Worm (Caenorhabditis elegans): ENCODE results near the gene Y38F1A.8.
"Not testable (repeated sequence)": the region's sequence is repeated elsewhere in the genome, so short reads cannot be mapped to it uniquely, and the experiment has no call there.

Gene Y38F1A.8

ce11 chrII:13000753-13001152 is at the start of gene Y38F1A.8:
Y38F1A.8 (minus strand) TSS chrII:13000853.
- TF ChIP-seq nhr-43 (tag; optimal IDR thresholded peaks at IDR 0.05; ENCODE audit: poor library complexity, severe bottlenecking): no peak
- no peak for TF ChIP-seq mml-1 (tag; optimal IDR thresholded peaks at IDR 0.05)

ce11 chrII:13050050-13050449 is 49.4 kb upstream of the Y38F1A.8 start:
- TF ChIP-seq ama-1 (optimal IDR thresholded peaks at IDR 0.05) (no peak), ZK546.5 (tag; optimal IDR thresholded peaks at IDR 0.05) (no peak), hmg-11 (tag; optimal IDR thresholded peaks at IDR 0.05) (no peak), ceh-9 (tag; optimal IDR thresholded peaks at IDR 0.05) (no peak), lsy-12 (tag; optimal IDR thresholded peaks at IDR 0.05) (no peak), nhr-25 (tag; optimal IDR thresholded peaks at IDR 0.05) (no peak), egl-5 (tag; optimal IDR thresholded peaks at IDR 0.05) (no peak), ceh-28 (tag; optimal IDR thresholded peaks at IDR 0.05) (no peak), mml-1 (tag; optimal IDR thresholded peaks at IDR 0.05) (no peak), fkh-10 (GFP tag; optimal IDR thresholded peaks at IDR 0.05) (no peak), unc-39 (tag; optimal IDR thresholded peaks at IDR 0.05) (no peak), lin-15B (tag; optimal IDR thresholded peaks at IDR 0.05) (no peak), ceh-16 (tag; optimal IDR thresholded peaks at IDR 0.05) (no peak), nhr-23 (tag; optimal IDR thresholded peaks at IDR 0.05) (no peak), pqm-1 (tag; optimal IDR thresholded peaks at IDR 0.05) (no peak), nhr-77 (tag; optimal IDR thresholded peaks at IDR 0.05) (no peak), egl-27 (tag; optimal IDR thresholded peaks at IDR 0.05) (no peak), jun-1 (tag; optimal IDR thresholded peaks at IDR 0.05) (no peak)

- TF ChIP-seq elt-3, nhr-25, nhr-12 (tag; optimal IDR thresholded peaks at IDR 0.05): not testable (repeated sequence)
Measured at ce11 chrII:13047609-13048008, 47.0 kb upstream of the Y38F1A.8 start, which contains the start of gene F42G4.2. F42G4.2 (plus strand) TSS chrII:13047909.

- TF ChIP-seq ceh-28 (tag; optimal IDR thresholded peaks at IDR 0.05): peak; percentile 67
Measured at ce11 chrII:13047106-13047505, 46.5 kb upstream of the Y38F1A.8 start, which contains the start of gene F42G4.7. F42G4.7 (minus strand) TSS chrII:13047290.

ce11 chrII:13043433-13044054 is 42.9 kb upstream of the Y38F1A.8 start, which contains the start of gene puf-6:
puf-6 (minus strand) TSS chrII:13043445.
- TF ChIP-seq nhr-43 (tag; optimal IDR thresholded peaks at IDR 0.05; ENCODE audit: poor library complexity, severe bottlenecking); fkh-10 (GFP tag; optimal IDR thresholded peaks at IDR 0.05); R02D3.7 (tag; optimal IDR thresholded peaks at IDR 0.05): not testable (repeated sequence)

- peak; percentile 51 for TF ChIP-seq lin-15B (tag; optimal IDR thresholded peaks at IDR 0.05)
- TF ChIP-seq nhr-12 (tag; optimal IDR thresholded peaks at IDR 0.05): no peak
- TF ChIP-seq egl-5 (tag; optimal IDR thresholded peaks at IDR 0.05): no peak
- TF ChIP-seq ztf-11 (tag; optimal IDR thresholded peaks at IDR 0.05): no peak
- peak; percentile 41 for TF ChIP-seq snpc-4 (tag; optimal IDR thresholded peaks at IDR 0.05)
- peak; percentile 38 for TF ChIP-seq pha-4 (tag; optimal IDR thresholded peaks at IDR 0.05)
- TF ChIP-seq nfya-1 (tag; optimal IDR thresholded peaks at IDR 0.05; ENCODE audit: insufficient read depth): peak; percentile 32
Measured at ce11 chrII:13036717-13037116, 36.1 kb upstream of the Y38F1A.8 start, which contains the start of gene F18A11.3. F18A11.3 (minus strand) TSS chrII:13036841.

ce11 chrII:13031649-13032191 is 31.1 kb upstream of the Y38F1A.8 start, which contains the start of gene F18A11.2:
F18A11.2 (plus strand) TSS chrII:13031699.
- TF ChIP-seq ztf-11, elt-3, jun-1 (tag; optimal IDR thresholded peaks at IDR 0.05): not testable (repeated sequence)
